Worm (Caenorhabditis elegans) whole organism, L4/young adult: Measurements from ENCODE around the gene slc-25A18.2.

Source experiments
- W03F9.2 ChIP-seq: fragments of 150-350 bp; optimal IDR thresholded peaks from 2 replicates; lab custom pipeline; 2014; ENCODE audit warnings: missing biosample characterization, missing genetic modification characterization
- dao-5 ChIP-seq: sonication (generic microtip); optimal IDR thresholded peaks from 2 replicates; lab custom pipeline; 2016; ENCODE audit warnings: missing genotype, missing genetic modification characterization, moderate library complexity, missing compliant biosample characterization
- him-1 ChIP-seq: sonication (generic microtip); optimal IDR thresholded peaks from 2 replicates; lab custom pipeline; 2016; ENCODE audit warnings: missing genotype, missing genetic modification reagents, missing genetic modification characterization, missing compliant biosample characterization

The slc-25A18.2 gene

DNA sequence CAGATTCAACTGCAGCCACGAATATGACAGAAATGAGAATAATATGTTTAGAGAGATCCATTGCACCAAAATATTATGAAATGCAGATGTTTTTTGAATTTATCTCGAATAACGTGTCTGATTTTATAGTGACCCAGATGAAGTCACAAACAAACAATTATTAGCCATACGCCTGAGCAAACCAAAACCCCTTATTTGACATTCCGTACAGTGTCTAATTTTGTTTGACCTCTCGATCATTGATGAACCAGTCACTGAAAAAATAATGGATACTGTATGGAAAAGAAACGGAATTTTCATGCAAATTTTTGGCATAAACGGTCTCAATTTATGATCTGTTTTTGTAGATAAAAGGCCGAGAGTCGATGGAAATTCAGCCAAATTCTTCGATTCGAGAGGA, 41.3 kb downstream of the slc-25A18.2 start, which contains the start of the genes R05G6.9 and R05G6.3:
R05G6.9 (minus strand) TSS at position 101 of the 400 bp plus-strand sequence.
R05G6.3 (plus strand) TSS at position 386 of the 400 bp plus-strand sequence.
- TF ChIP-seq W03F9.2 (tag; lab: Kevin White, UChicago) (no peak), dao-5 (tag; lab: Kevin White, UChicago) (no peak), him-1 (tag; lab: Kevin White, UChicago) (no peak)

DNA sequence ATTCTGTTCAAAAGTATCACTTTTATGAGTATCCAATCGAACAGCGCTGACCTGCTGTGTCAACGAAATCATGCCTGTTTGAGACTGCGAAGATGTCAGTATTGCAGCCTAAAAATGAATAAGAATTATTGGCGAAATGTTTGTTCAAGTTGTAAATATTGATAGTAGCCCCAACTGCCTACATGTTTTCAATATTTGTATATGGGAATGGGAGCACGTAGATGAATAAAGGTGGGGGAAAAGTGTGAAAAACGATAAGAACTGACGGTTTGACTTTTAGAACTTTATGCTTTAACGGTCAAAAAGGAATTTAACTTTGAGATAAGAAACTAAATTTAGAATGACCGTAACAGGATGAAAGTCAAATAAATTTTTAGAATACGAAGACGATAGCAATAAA, 45.4 kb downstream of the slc-25A18.2 start:
- TF ChIP-seq W03F9.2 (tag; lab: Kevin White, UChicago), result no peak
- TF ChIP-seq dao-5 (tag; lab: Kevin White, UChicago), result no peak
- no peak for TF ChIP-seq him-1 (tag; lab: Kevin White, UChicago)

DNA sequence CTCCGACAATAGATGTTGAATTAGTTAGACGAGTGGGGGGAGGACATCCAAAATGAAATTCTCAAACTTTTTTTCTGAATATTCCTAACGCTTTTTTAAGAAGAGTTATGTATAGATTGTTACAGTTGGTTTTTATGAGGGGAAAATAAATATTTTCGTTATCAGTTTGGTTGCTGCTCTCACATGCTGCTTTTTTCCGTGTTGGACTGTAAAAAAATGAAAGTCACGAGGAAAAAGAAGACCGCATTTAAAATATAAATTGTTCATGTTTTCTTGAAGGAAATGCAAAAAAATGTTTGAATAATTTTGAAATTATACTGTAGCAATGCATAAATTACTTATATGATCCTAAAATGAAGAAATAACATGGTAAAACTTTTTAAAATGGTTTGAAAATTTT, 46.0 kb downstream of the slc-25A18.2 start:
- TF ChIP-seq dao-5 (tag; lab: Kevin White, UChicago) (no peak), W03F9.2 (tag; lab: Kevin White, UChicago) (no peak), him-1 (tag; lab: Kevin White, UChicago) (no peak)

DNA sequence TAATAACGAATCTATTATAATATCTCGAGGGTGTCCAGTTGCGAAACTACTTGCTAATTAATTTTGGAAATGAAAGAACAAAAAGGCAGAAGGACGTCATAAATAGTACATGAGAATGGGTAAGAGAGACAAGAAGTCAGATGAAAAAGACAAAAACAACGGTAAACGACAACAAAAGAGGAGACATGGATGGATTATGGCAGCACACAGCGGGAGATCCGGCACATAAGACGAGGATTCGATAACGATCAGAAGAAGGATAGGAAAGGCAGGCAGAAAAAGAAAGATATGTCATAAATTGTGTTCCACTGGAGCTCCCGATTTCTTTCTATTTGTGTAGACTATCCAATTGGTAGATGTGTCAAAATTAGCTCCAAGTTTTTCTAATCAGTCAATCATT, 46.8 kb downstream of the slc-25A18.2 start:
- TF ChIP-seq him-1 (tag; lab: Kevin White, UChicago) (no peak), dao-5 (tag; lab: Kevin White, UChicago) (no peak), W03F9.2 (tag; lab: Kevin White, UChicago) (no peak)

DNA sequence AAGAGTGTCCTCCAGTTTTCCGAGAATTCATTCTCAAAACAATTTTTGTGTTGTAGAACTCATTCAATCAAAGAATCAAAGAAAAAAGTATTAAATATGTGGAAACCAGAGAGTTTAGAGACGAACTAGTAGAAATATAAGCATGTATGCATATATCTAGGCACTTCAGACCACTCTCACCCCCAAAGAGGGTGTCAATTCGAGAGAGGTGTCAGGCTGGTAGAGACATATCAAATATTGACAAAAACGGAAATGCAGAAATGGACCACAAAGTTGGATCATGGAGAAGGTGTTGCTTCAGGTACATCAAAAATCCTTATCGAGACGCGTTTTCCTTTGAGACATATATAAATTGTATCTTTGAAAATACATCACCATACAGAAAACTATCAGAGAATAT, 48.9 kb downstream of the slc-25A18.2 start:
- TF ChIP-seq him-1 (tag; lab: Kevin White, UChicago) (no peak), W03F9.2 (tag; lab: Kevin White, UChicago) (no peak), dao-5 (tag; lab: Kevin White, UChicago) (no peak)
